Fruit fly (Drosophila melanogaster) S2 (cell line): Measurements from ENCODE around the gene CG3581.

ENCODE experiments used
- CG8478 ChIP-seq: fragments of >200 bp; optimal IDR thresholded peaks from 2 replicates; lab custom pipeline; 2018
- CTCF ChIP-seq, 2 experiments: fragments of >200 bp; optimal IDR thresholded peaks; 2 replicates each; lab custom pipeline; 2018

DNA sequence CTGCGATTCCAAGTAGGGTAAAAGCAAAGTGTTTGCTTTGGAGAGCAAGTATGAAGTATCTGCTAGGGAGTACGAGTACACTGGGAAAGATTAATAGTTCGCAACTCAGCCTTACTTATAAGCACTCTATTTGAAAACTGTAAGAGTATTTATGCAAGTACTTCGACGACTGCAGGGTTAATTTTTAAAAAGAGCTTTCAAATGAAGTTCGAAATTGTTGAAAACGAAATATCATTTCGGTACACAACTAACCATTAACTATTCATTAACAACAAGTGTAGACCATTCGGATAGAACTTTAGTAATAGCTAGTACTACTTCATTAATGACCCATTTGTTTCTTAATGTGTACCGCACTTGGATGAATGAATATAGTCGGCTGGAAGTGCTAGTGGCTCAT is 8.7 kb upstream of the CG3581 start:
- TF ChIP-seq CG8478, result no peak
- no peak for TF ChIP-seq CTCF (optimal IDR thresholded peaks at IDR 0.05; lab: Kevin White, UChicago)
